Fruit fly (Drosophila melanogaster): Measurements from ENCODE around the gene CG11594.

Gene CG11594

DNA sequence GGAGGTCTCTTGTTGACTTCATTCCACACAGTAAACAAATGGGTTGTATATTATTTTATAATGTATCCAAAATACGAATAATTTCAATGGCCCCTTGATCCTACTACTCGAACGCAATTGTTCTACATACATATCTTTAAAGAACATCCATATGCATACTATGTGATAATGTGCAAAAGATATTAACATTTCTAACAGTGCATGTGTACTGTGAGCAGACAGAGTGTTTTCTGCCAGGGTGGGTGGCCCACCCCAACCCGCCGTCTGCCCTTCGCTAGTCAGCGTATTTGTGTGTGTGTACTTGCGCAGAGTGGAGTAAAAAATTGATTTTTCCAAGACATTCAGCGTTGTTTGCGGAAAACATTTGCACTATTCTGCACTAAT, 45.2 kb upstream of the CG11594 start (continued):
- no peak; the same call in 1 of the 2 replicates for TF ChIP-seq Doc2 (GFP tag; IDR thresholded peaks at IDR 0.05)
- TF ChIP-seq al (GFP tag; IDR thresholded peaks at IDR 0.05): peak; percentile 46; the same call in 1 of the 2 replicates
- no peak for TF ChIP-seq Nf-YB (GFP tag; optimal IDR thresholded peaks at IDR 0.05)
- no peak for TF ChIP-seq CG7928 (GFP tag; optimal IDR thresholded peaks at IDR 0.05)
- TF ChIP-seq CG34224 (GFP tag; IDR thresholded peaks at IDR 0.05; ENCODE audit: partially characterized antibody): no peak
- TF ChIP-seq emc (GFP tag; optimal IDR thresholded peaks at IDR 0.05): no peak
- TF ChIP-seq CG17359 (tag; optimal IDR thresholded peaks at IDR 0.05): peak; percentile 75
- TF ChIP-seq Hmx (GFP tag; optimal IDR thresholded peaks at IDR 0.05): peak; percentile 6
- no peak for TF ChIP-seq CG11560 (tag; IDR thresholded peaks at IDR 0.05)
- TF ChIP-seq Meics (GFP tag; optimal IDR thresholded peaks at IDR 0.05): no peak
- no peak for TF ChIP-seq hth (optimal IDR thresholded peaks at IDR 0.05)
- peak; percentile 37 for TF ChIP-seq CG8388 (GFP tag; optimal IDR thresholded peaks at IDR 0.05)
- TF ChIP-seq CG7987 (GFP tag; optimal IDR thresholded peaks at IDR 0.05): peak; percentile 14
- TF ChIP-seq ken (GFP tag; IDR thresholded peaks at IDR 0.05): peak; percentile 70; the same call in 2 of the 3 replicates
- no peak for TF ChIP-seq mam (GFP tag; optimal IDR thresholded peaks at IDR 0.05)
- TF ChIP-seq NfI (GFP tag; optimal IDR thresholded peaks at IDR 0.05): peak; percentile 75
- TF ChIP-seq aop (GFP tag; IDR thresholded peaks at IDR 0.05): 0 out of 2 replicates have a peak, but pooled peaks have one; percentile 33
- no peak for TF ChIP-seq Neu2 (GFP tag; optimal IDR thresholded peaks at IDR 0.05; ENCODE audit: borderline replicate concordance)
- TF ChIP-seq dmrt99B (tag; optimal IDR thresholded peaks at IDR 0.05): no peak
- TF ChIP-seq CG15601 (tag; optimal IDR thresholded peaks at IDR 0.05): no peak
- no peak for TF ChIP-seq Max (GFP tag; optimal IDR thresholded peaks at IDR 0.05)
- no peak for TF ChIP-seq Myb (GFP tag; optimal IDR thresholded peaks at IDR 0.05)
- TF ChIP-seq vfl (GFP tag; optimal IDR thresholded peaks at IDR 0.05): peak; percentile 34
- TF ChIP-seq BEAF-32 (GFP tag; optimal IDR thresholded peaks at IDR 0.05): no peak
- TF ChIP-seq gfzf (GFP tag; optimal IDR thresholded peaks at IDR 0.05): no peak
- TF ChIP-seq CG4707 (GFP tag; optimal IDR thresholded peaks at IDR 0.05): peak; percentile 33
- TF ChIP-seq fd64A (GFP tag; optimal IDR thresholded peaks at IDR 0.05): no peak
- no peak for TF ChIP-seq Atf-2 (GFP tag; optimal IDR thresholded peaks at IDR 0.05)
- peak; percentile 34; the same call in 1 of the 3 replicates for TF ChIP-seq CG17361 (GFP tag; IDR thresholded peaks at IDR 0.05)
- 0 out of 2 replicates have a peak, but pooled peaks have one; percentile 10 for TF ChIP-seq rib (GFP tag; IDR thresholded peaks at IDR 0.05)
- TF ChIP-seq Asciz (GFP tag; optimal IDR thresholded peaks at IDR 0.05): peak; percentile 22
- peak; percentile 48 for TF ChIP-seq tin (GFP tag; optimal IDR thresholded peaks at IDR 0.05)
- peak; percentile 12 for TF ChIP-seq Chrac-16 (GFP tag; optimal IDR thresholded peaks at IDR 0.05)
- TF ChIP-seq CG42726 (GFP tag; IDR thresholded peaks at IDR 0.05; ENCODE audit: partially characterized antibody): no peak
- no peak for TF ChIP-seq eyg (GFP tag; optimal IDR thresholded peaks at IDR 0.05)
- no peak for TF ChIP-seq CG7372 (GFP tag; IDR thresholded peaks at IDR 0.05)
- no peak for TF ChIP-seq slp2 (GFP tag; optimal IDR thresholded peaks at IDR 0.05)
- TF ChIP-seq cas (GFP tag; IDR thresholded peaks at IDR 0.05): no peak
- no peak for TF ChIP-seq CG18619 (GFP tag; optimal IDR thresholded peaks at IDR 0.05)
- peak; percentile 29 for TF ChIP-seq CG10147 (GFP tag; optimal IDR thresholded peaks at IDR 0.05)
- no peak for TF ChIP-seq CG8290 (GFP tag; optimal IDR thresholded peaks at IDR 0.05)
- TF ChIP-seq CG8290 (tag; optimal IDR thresholded peaks at IDR 0.05): peak in 1 of 2 experiments; percentile 95
- no peak for TF ChIP-seq pum (GFP tag; optimal IDR thresholded peaks at IDR 0.05)
- no peak for TF ChIP-seq CG3847 (GFP tag; IDR thresholded peaks at IDR 0.05)
- TF ChIP-seq kay (GFP tag; optimal IDR thresholded peaks at IDR 0.05): no peak
- peak; percentile 62 for TF ChIP-seq lbe (GFP tag; optimal IDR thresholded peaks at IDR 0.05)
- no peak for TF ChIP-seq Camta (GFP tag; optimal IDR thresholded peaks at IDR 0.05)
- TF ChIP-seq seq (GFP tag; IDR thresholded peaks at IDR 0.05): peak; percentile 57
- TF ChIP-seq CG6254 (GFP tag; optimal IDR thresholded peaks at IDR 0.05): no peak
- TF ChIP-seq HHEX (GFP tag; optimal IDR thresholded peaks at IDR 0.05): peak; percentile 36
- no peak for TF ChIP-seq Hand (GFP tag; optimal IDR thresholded peaks at IDR 0.05)

Measured in whole organism, embryonic.